Worm (Caenorhabditis elegans): ENCODE results near the gene mrp-1.

DNA sequence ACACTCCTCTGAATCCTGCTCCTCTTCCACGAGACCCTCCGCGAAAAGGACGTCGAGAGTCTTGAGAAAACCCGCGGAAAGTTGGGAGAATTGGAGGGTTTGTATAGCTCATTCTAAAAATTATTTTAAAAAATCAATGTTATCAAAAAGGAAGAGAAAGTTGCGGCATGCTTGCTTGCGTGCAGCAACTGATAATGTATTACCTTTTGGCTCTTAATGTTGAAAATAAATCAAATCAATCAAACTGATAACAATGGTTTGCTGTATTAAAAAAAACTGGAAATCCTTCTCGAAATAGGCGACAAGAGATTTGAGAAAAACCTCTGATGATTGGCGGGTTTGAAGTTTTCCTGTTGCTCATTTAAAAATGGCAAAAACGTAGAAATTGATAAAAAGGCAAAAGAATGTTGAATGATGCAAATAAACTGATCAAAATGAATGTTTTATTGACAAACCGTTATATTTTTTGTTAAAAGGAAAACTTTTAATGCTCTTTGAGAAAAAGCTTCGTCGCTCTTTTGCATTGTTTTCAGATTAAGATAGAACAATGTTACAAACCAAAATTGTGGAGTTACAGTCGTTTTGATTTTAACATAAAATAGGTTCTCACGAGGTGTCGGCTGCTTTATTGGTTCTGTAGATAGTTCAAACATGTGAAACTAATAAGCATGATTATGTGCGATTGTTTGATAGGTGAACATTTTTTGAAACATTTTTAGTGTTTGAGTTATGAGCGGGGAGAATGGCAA, 32.5 kb downstream of the mrp-1 start:
- TF ChIP-seq B0310.2 (tag; optimal IDR thresholded peaks at IDR 0.05) (no peak), tbx-37 (GFP tag; conservative IDR thresholded peaks at IDR 0.05) (no peak), ama-1 (optimal IDR thresholded peaks at IDR 0.05) (no peak), hmbx-1 (tag; optimal IDR thresholded peaks at IDR 0.05) (no peak), tbx-11 (GFP tag; IDR thresholded peaks at IDR 0.05) (no peak), aly-1 (tag; optimal IDR thresholded peaks at IDR 0.05) (no peak), scrt-1 (GFP tag; IDR thresholded peaks at IDR 0.05) (no peak), tra-4 (tag; optimal IDR thresholded peaks at IDR 0.05) (no peak), pes-1 (GFP tag; IDR thresholded peaks at IDR 0.05) (no peak)
